Worm (Caenorhabditis elegans): ENCODE measurements around the gene Y49F6C.7.
A peak's percentile ranks its signal among the peaks of the same experiment; 100 is the strongest.

The Y49F6C.7 gene

ce11 chrII:3381510-3381909 lies 13.5 kb upstream of the Y49F6C.7 start, which contains the start of gene T06D4.1:
TSS of gene T06D4.1 (plus strand) at chrII:3381830.
- TF ChIP-seq madf-8 (GFP tag; conservative IDR thresholded peaks at IDR 0.05) = peak; percentile 76
- TF ChIP-seq repo-1 (tag; optimal IDR thresholded peaks at IDR 0.05) = no peak
- peak; percentile 80 for TF ChIP-seq efl-1 (GFP tag; optimal IDR thresholded peaks at IDR 0.05)
- TF ChIP-seq aptf-2 (GFP tag; conservative IDR thresholded peaks at IDR 0.05) = 0 out of 2 replicates have a peak, but pooled peaks have one; percentile 5
- TF ChIP-seq mcd-1 (GFP tag; IDR thresholded peaks at IDR 0.05) = no peak
- TF ChIP-seq lir-1 (GFP tag; conservative IDR thresholded peaks at IDR 0.05) = no peak
- peak; percentile 69 for TF ChIP-seq madf-6 (GFP tag; IDR thresholded peaks at IDR 0.05)
- peak; percentile 12 for TF ChIP-seq snpc-1.1 (tag; optimal IDR thresholded peaks at IDR 0.05; ENCODE audit: insufficient read depth)
- TF ChIP-seq dpl-1 (GFP tag; optimal IDR thresholded peaks at IDR 0.05) = peak; percentile 1

DNA sequence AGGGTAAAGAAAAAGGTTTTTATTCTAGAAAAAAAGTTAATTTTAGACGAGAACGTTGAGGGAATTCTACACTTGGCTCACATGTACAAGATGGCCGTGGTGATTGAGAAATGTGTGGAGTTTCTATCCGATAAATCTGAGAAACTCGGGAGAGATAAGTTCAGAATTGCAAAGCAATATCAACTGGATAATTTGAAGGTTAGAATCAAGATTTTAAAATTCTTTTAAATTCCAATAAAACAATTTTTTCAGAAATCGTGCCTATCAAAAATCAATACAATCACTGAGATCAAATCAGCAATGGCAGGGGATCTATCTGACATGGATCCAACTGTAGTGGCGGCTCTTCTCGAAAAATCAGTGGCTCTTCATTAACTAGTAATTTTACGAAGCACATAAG lies 10.3 kb upstream of the Y49F6C.7 start, which contains the start of gene Y49F6C.2:
TSS of gene Y49F6C.2 (plus strand) at position 301 of the 400 bp plus-strand sequence.
- TF ChIP-seq nhr-90 (tag; optimal IDR thresholded peaks at IDR 0.05) = no peak
- TF ChIP-seq ceh-79 (tag; optimal IDR thresholded peaks at IDR 0.05) = no peak
- no peak for TF ChIP-seq die-1 (tag; optimal IDR thresholded peaks at IDR 0.05)
- TF ChIP-seq egl-18 (GFP tag; IDR thresholded peaks at IDR 0.05) = no peak
- TF ChIP-seq C17E4.6 (GFP tag; IDR thresholded peaks at IDR 0.05) = no peak
- no peak for TF ChIP-seq madf-8 (GFP tag; conservative IDR thresholded peaks at IDR 0.05)
- no peak for TF ChIP-seq lin-40 (tag; optimal IDR thresholded peaks at IDR 0.05)
- TF ChIP-seq D2030.7 (GFP tag; IDR thresholded peaks at IDR 0.05) = no peak
- no peak for TF ChIP-seq tlf-1 (GFP tag; optimal IDR thresholded peaks at IDR 0.05)
- TF ChIP-seq F33H1.4 (GFP tag; IDR thresholded peaks at IDR 0.05) = no peak
- TF ChIP-seq Y53F4B.3 (GFP tag; IDR thresholded peaks at IDR 0.05) = no peak
- TF ChIP-seq ztf-18 (tag; optimal IDR thresholded peaks at IDR 0.05) = no peak
- no peak for TF ChIP-seq ztf-22 (GFP tag; optimal IDR thresholded peaks at IDR 0.05)

ce11 chrII:3376789-3377188 lies 8.8 kb upstream of the Y49F6C.7 start, which contains the start of gene bath-9:
TSS of gene bath-9 (plus strand) at chrII:3377089.
- TF ChIP-seq nfyb-1 (GFP tag; IDR thresholded peaks at IDR 0.05) = no peak
- no peak for TF ChIP-seq hmg-1.2 (GFP tag; IDR thresholded peaks at IDR 0.05)

DNA sequence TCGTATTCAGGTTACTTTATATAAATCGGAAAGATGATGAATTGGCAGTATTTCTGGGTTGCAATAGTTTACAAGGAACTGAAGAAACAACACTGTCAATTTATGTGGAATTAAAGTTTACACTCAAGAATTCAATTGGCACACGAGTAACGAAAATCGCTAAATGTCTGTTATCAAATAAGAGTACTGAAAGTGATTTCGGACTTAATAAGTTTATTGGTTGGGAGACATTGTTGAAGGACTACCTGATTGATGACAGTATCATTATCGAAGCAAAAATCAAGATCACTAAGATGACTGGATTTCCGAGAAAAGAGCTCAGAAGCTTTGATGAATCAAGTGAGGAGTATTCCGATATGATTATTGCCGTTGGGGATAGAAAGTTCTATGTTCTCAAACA lies 7.3 kb upstream of the Y49F6C.7 start:
- no peak for TF ChIP-seq ccch-3 (GFP tag; optimal IDR thresholded peaks at IDR 0.05)
- TF ChIP-seq ztf-6 (GFP tag; IDR thresholded peaks at IDR 0.05) = no peak
- TF ChIP-seq hlh-12 (tag; optimal IDR thresholded peaks at IDR 0.05) = no peak
- no peak for TF ChIP-seq fkh-3 (tag; optimal IDR thresholded peaks at IDR 0.05)
- no peak for TF ChIP-seq egl-18 (GFP tag; IDR thresholded peaks at IDR 0.05)
- TF ChIP-seq ztf-26 (tag; optimal IDR thresholded peaks at IDR 0.05) = no peak
- TF ChIP-seq F49E8.2 (tag; optimal IDR thresholded peaks at IDR 0.05; ENCODE audit: insufficient read depth) = no peak

- TF ChIP-seq T26A5.8 (tag; optimal IDR thresholded peaks at IDR 0.05) (no peak), dpl-1 (GFP tag; optimal IDR thresholded peaks at IDR 0.05) (no peak), snpc-3.4 (tag; optimal IDR thresholded peaks at IDR 0.05) (no peak), dox-1 (GFP tag; IDR thresholded peaks at IDR 0.05) (no peak), pha-4 (tag; optimal IDR thresholded peaks at IDR 0.05) (no peak), F23B12.7 (tag; optimal IDR thresholded peaks at IDR 0.05; ENCODE audit: insufficient read depth) (no peak), ztf-18 (tag; optimal IDR thresholded peaks at IDR 0.05) (no peak), lin-26 (GFP tag; IDR thresholded peaks at IDR 0.05) (no peak)
Observed at ce11 chrII:3374779-3375178, 6.8 kb upstream of the Y49F6C.7 start, which contains the start of gene bath-10. TSS of gene bath-10 (plus strand) at chrII:3375079.

All from whole organism, young adult.